Fruit fly (Drosophila melanogaster) whole organism: ENCODE results near the gene CG4570.

Experiments
- CG8478 ChIP-seq: fragments of >200 bp; optimal IDR thresholded peaks from 2 replicates; lab custom pipeline; 2018; ENCODE audit warnings: inconsistent platforms
- Dll ChIP-seq: fragments of >200 bp; optimal IDR thresholded peaks from 2 replicates; lab custom pipeline; 2017
- EcR ChIP-seq, 2 experiments: fragments of >200 bp; optimal IDR thresholded peaks; 2 replicates each; lab custom pipeline; 2017; ENCODE audit warnings: missing biosample characterization in 2 of 2, missing genetic modification characterization in 2 of 2, missing genetic modification reagents in 2 of 2
- pan ChIP-seq: fragments of >200 bp; optimal IDR thresholded peaks from 2 replicates; lab custom pipeline; 2017
- psq ChIP-seq: fragments of >200 bp; optimal IDR thresholded peaks from 2 replicates; lab custom pipeline; 2017
- usp ChIP-seq: fragments of >200 bp; optimal IDR thresholded peaks from 2 replicates; lab custom pipeline; 2017; ENCODE audit warnings: missing biosample characterization, missing genetic modification characterization, mixed read lengths

CG4570 gene

dm6 chr3R:10877808-10878207 lies 21.2 kb downstream of the CG4570 start:
- no peak for TF ChIP-seq EcR (GFP tag; optimal IDR thresholded peaks at IDR 0.05; lab: Kevin White, UChicago)
- TF ChIP-seq psq (lab: Kevin White, UChicago) = no peak
- TF ChIP-seq CG8478 (lab: Kevin White, UChicago) = no peak
- no peak for TF ChIP-seq pan (lab: Kevin White, UChicago)
- TF ChIP-seq usp (GFP tag; lab: Kevin White, UChicago) = no peak
- TF ChIP-seq Dll (lab: Kevin White, UChicago) = no peak

dm6 chr3R:10878628-10879027 lies 22.0 kb downstream of the CG4570 start:
- TF ChIP-seq psq (lab: Kevin White, UChicago) = no peak
- TF ChIP-seq EcR (GFP tag; optimal IDR thresholded peaks at IDR 0.05; lab: Kevin White, UChicago) = no peak
- TF ChIP-seq Dll (lab: Kevin White, UChicago) = no peak
- TF ChIP-seq pan (lab: Kevin White, UChicago) = no peak
- no peak for TF ChIP-seq CG8478 (lab: Kevin White, UChicago)

dm6 chr3R:10879219-10879618 lies 22.6 kb downstream of the CG4570 start, which contains the start of gene CG14695:
TSS of gene CG14695 (minus strand) at chr3R:10879319.
- TF ChIP-seq pan (lab: Kevin White, UChicago) (no peak), usp (GFP tag; lab: Kevin White, UChicago) (no peak), CG8478 (lab: Kevin White, UChicago) (no peak), EcR (GFP tag; optimal IDR thresholded peaks at IDR 0.05; lab: Kevin White, UChicago) (no peak), Dll (lab: Kevin White, UChicago) (no peak), psq (lab: Kevin White, UChicago) (no peak)

DNA sequence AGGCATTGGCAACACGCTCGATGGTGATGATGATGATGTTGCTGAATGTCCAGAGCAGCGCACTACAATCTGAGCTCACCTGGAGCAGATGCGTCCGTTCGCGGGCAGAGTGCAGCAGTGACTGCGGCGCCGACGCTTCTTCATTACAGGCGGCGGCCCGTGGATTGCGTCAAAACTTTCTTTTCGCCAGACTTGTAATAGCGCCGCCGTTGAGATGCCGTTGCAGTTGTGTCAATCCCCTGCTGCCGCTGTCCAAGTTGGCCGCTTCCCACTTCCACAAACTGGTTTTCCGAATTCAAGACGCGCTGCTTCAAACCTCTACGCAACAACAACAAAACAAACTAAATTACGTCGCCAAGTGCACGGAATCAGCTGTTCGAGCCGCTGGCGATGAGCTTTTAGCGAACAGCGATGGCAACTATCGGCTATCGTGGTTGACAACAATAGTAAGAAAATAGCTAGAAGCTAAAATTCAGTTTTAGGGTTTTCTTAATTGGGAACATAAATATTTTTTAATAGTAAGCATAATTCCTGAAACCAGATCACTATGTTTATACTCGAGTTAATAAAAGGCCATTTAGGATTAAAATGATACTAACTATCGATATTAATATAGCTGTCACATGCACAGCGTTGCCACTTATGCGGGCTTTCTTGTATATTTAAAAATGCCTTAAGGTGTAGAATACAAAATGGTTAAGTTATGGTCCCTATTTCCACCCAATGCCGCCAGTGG lies 25.4 kb downstream of the CG4570 start, which contains the start of gene Tpc1:
TSS of gene Tpc1 (minus strand) at position 365 of the 736 bp plus-strand sequence.
- no peak for TF ChIP-seq EcR (GFP tag; optimal IDR thresholded peaks at IDR 0.05; lab: Kevin White, UChicago)
- TF ChIP-seq Dll (lab: Kevin White, UChicago) = peak; percentile 29

DNA sequence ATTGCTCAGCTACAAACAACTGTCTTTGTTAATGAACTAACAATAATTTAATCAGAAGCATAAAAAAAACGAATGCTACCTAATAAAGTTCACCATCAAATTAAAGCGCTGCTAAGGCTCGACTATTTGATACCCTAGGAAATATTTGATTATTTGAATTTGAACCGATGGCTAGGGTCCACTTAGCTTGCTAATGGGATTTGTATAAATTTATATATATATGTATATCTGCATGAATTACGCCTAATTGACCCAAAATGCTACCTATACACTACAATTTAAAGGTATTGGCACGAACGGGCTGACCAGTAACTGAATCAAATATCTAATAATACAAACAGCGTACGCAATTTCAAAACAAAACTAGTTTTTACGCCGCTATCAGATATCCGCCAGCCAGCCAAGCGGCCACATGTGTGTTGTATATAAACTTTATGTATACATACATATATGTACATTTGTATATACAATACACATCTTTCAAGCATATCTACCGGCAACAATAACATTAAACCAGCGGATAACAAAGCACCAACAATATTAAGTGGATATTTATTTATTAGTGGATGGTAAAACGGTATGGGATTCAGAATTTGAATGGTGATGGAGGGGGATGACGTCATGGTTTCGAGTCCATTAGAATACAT lies 27.5 kb downstream of the CG4570 start:
- no peak for TF ChIP-seq CG8478 (lab: Kevin White, UChicago)
- no peak for TF ChIP-seq psq (lab: Kevin White, UChicago)
- TF ChIP-seq usp (GFP tag; lab: Kevin White, UChicago) = no peak

DNA sequence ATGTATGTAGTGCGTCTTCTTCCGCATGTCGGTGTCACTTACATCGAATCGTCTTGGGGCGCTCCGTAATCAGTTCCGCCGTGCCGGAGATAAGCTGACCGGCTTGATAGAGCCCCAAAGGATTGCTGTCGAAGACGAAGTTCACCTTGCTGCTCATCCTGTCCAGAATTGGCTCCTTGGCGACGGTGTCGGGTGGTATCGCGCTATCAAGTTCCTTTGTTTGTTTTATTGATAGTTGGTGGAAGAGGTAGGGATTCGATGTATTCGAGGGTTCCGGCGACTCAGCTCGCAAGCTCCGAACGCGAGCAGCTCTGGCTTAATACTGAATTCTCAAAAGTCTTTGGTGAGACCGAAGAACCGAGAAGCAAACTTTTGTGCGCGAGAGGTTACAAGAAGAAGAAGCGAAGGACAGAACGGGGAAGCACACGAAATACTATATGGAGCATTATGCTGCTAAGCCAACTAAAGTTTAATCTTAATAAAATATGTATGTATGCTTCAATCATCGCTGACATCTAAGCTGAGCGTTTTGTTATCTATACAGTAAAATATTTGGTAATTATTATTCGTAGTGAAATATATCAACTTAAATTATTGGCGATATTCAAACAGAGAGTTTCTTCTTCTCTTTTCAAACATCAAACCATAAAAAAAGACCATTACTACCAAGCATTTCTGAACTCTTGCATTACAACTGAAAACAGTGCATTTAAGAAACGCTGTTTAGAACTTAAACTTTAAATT lies 28.2 kb downstream of the CG4570 start, which contains the start of gene CG14696:
TSS of gene CG14696 (minus strand) at position 324 of the 744 bp plus-strand sequence.
- TF ChIP-seq Dll (lab: Kevin White, UChicago) (no peak), EcR (GFP tag; optimal IDR thresholded peaks at IDR 0.05; lab: Kevin White, UChicago) (no peak), CG8478 (lab: Kevin White, UChicago) (no peak), psq (lab: Kevin White, UChicago) (no peak), usp (GFP tag; lab: Kevin White, UChicago) (no peak), pan (lab: Kevin White, UChicago) (no peak)

DNA sequence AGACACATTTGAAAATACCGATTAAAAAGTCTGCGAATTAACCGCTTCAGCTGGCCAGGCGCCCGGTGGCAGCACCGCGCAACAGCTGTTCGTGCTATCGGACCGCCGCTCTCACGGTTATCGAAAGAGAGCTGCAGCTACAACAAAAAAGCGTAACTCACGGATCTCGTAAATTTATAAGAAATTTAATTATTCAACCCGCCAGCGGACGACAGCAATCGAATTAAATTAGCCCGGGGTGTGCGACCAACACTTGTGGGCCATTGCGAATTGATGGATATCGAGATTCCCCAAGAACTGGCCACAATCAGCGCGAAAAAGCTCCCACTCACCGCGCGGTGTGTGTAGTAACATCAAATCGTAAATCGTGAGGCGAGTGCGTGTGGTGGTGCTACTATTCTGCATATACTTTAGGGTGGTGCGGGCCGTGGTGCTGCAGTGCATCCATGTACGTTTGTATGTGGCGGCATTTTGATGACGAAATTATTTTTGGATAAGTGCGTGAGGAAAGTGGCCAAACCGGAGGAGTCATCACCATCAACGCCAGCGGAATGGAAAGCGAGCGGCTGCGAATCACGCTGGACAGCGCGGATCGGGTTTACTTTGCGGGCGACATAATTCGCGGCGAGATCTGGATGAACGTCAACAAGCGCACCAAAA lies 28.9 kb downstream of the CG4570 start, which contains the start of gene Leash:
TSS of gene Leash (plus strand) at position 119 of the 660 bp plus-strand sequence.
- TF ChIP-seq Dll (lab: Kevin White, UChicago) (peak; percentile 26), CG8478 (lab: Kevin White, UChicago) (no peak)

- no peak for TF ChIP-seq psq (lab: Kevin White, UChicago)
- no peak for TF ChIP-seq pan (lab: Kevin White, UChicago)
- peak; percentile 87 for TF ChIP-seq Dll (lab: Kevin White, UChicago)
Measured at dm6 chr3R:10886462-10887315, 30.1 kb downstream of the CG4570 start.

DNA sequence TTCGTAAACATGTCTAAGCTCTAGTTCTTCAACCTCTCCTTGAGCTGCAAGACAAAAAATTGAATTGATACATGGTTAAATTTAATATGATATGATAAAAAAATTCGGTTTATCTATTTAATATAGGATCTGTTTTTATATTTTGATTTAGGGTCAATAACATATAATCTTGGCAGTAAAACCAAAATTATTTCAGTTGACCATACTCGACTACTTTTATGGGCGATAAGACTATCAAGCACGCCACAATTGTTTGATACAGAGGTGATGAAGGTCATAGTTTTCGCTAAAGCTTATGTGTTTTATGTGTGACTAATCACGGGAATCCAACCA lies 31.7 kb downstream of the CG4570 start:
- TF ChIP-seq CG8478 (lab: Kevin White, UChicago) (no peak), usp (GFP tag; lab: Kevin White, UChicago) (no peak)

DNA sequence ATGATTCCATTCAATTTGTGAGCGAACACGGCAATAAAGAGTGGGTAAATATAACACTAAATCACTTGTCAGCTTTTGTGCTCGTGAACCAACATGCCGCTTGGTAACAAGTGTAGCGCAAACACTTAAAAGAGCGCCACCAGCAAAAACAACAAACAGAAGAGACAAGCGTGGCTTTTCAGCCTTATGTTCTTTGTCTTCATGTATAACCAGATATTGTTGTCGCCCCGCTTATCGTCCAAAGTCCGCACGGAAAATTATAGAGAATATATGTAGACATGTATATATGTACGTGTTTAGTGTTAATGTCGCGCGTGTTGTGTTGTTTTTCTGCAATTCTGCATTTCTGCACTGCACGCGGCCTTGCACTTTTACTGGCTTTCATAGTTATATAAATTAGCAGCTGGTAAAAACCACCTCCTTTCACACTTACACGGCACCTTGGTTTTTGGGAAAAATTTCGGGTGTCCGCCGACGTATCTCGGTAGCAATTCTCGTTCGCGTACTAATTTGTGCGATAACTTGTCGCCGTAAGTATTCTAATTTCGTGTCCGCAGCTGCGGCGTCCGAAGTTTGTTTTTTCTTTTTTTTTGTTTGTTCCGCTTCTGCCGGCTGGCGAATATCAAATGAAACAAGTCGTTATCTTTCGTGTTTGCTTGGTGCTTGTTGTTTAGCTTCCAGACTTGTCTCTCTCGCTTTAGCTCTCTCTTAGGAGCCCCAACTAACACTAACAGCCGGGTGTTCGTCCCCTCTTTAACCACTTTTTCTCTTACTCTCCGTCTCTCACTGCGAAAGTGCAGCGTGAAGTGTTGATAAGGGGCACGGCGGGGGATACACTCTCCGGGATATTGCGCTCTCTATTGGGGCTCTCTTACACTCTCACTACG lies 32.3 kb downstream of the CG4570 start:
- peak; percentile 80 for TF ChIP-seq Dll (lab: Kevin White, UChicago)
- no peak for TF ChIP-seq EcR (GFP tag; optimal IDR thresholded peaks at IDR 0.05; lab: Kevin White, UChicago)
